Fruit fly (Drosophila melanogaster) whole organism, embryonic: ENCODE measurements around the gene Acp36DE.

Experiments used
- ATbp ChIP-seq: fragments of 200-800 bp; sonication (Bioruptor generic); optimal IDR thresholded peaks from 2 replicates; lab custom pipeline; 2017; ENCODE audit warnings: missing biosample characterization, mild to moderate bottlenecking, missing genetic modification characterization, missing genetic modification reagents
- Bgb ChIP-seq: fragments of 200-800 bp; sonication (Bioruptor generic); IDR thresholded peaks from 2 replicates; pipeline ENCODE4 v1.3.6; 2022; ENCODE audit warnings: missing biosample characterization, missing genetic modification characterization; ENCODE audit not compliant: partially characterized antibody
- CG10462 ChIP-seq: fragments of 200-800 bp; sonication (Bioruptor generic); optimal IDR thresholded peaks from 2 replicates; lab custom pipeline; 2016; ENCODE audit warnings: missing biosample characterization, missing genetic modification characterization
- CG11456 ChIP-seq: fragments of 200-800 bp; sonication (Bioruptor generic); IDR thresholded peaks from 3 replicates; pipeline ENCODE4 v1.3.6; 2022; ENCODE audit warnings: missing biosample characterization, missing genetic modification characterization
- CG11504 ChIP-seq: fragments of 200-800 bp; sonication (Bioruptor generic); optimal IDR thresholded peaks from 3 replicates; lab custom pipeline; 2019; ENCODE audit warnings: missing biosample characterization, mild to moderate bottlenecking, missing genetic modification characterization, moderate library complexity
- CG12659 ChIP-seq: fragments of 200-800 bp; sonication (Bioruptor generic); optimal IDR thresholded peaks from 3 replicates; lab custom pipeline; 2017; ENCODE audit warnings: mild to moderate bottlenecking, missing biosample characterization, missing genetic modification reagents, missing genetic modification characterization
- CG14014 ChIP-seq: fragments of 200-800 bp; sonication (Bioruptor generic); IDR thresholded peaks from 2 replicates; pipeline ENCODE4 v1.3.6; 2022; ENCODE audit warnings: missing biosample characterization, missing genetic modification characterization
- CG16863 ChIP-seq: fragments of 200-800 bp; sonication (Bioruptor generic); optimal IDR thresholded peaks from 3 replicates; lab custom pipeline; 2016; ENCODE audit warnings: missing biosample characterization, missing genetic modification characterization
- CG17568 ChIP-seq: fragments of 200-800 bp; sonication (Bioruptor generic); optimal IDR thresholded peaks from 2 replicates; lab custom pipeline; 2018; ENCODE audit warnings: missing biosample characterization, mild to moderate bottlenecking, missing genetic modification characterization, moderate library complexity
- CG31441 ChIP-seq: fragments of 200-800 bp; sonication (Bioruptor generic); IDR thresholded peaks from 2 replicates; pipeline ENCODE4 v1.3.6; 2022; ENCODE audit warnings: missing biosample characterization, missing genetic modification characterization
- CG32767 ChIP-seq: fragments of 200-800 bp; sonication (Bioruptor generic); IDR thresholded peaks from 2 replicates; pipeline ENCODE4 v1.3.6; 2022; ENCODE audit warnings: missing biosample characterization, missing genetic modification characterization
- CG5953 ChIP-seq: fragments of 200-800 bp; sonication (Bioruptor generic); IDR thresholded peaks from 2 replicates; pipeline ENCODE4 v1.3.6; 2022; ENCODE audit warnings: missing biosample characterization, missing genetic modification characterization
- CG6254 ChIP-seq: fragments of 200-800 bp; sonication (Bioruptor generic); optimal IDR thresholded peaks from 3 replicates; lab custom pipeline; 2017; ENCODE audit warnings: mild to moderate bottlenecking, missing biosample characterization, missing genetic modification reagents, missing genetic modification characterization
- CG7786 ChIP-seq: fragments of 200-800 bp; sonication (Bioruptor generic); optimal IDR thresholded peaks from 2 replicates; lab custom pipeline; 2016; ENCODE audit warnings: missing biosample characterization, missing genetic modification characterization
- CG7839 ChIP-seq: fragments of 200-800 bp; sonication (Bioruptor generic); optimal IDR thresholded peaks from 3 replicates; lab custom pipeline; 2018; ENCODE audit warnings: missing biosample characterization, mild to moderate bottlenecking, missing genetic modification characterization, moderate library complexity
- CG8281 ChIP-seq: fragments of 200-800 bp; sonication (Bioruptor generic); optimal IDR thresholded peaks from 2 replicates; lab custom pipeline; 2018; ENCODE audit warnings: missing biosample characterization, mild to moderate bottlenecking, missing genetic modification characterization, moderate library complexity
- CG9437 ChIP-seq: fragments of 200-800 bp; sonication (Bioruptor generic); optimal IDR thresholded peaks from 2 replicates; lab custom pipeline; 2018; ENCODE audit warnings: missing biosample characterization, mild to moderate bottlenecking, missing genetic modification characterization
- Gug ChIP-seq: fragments of 200-800 bp; sonication (Bioruptor generic); IDR thresholded peaks from 4 replicates; pipeline ENCODE4 v1.3.6; 2022; ENCODE audit warnings: missing biosample characterization, missing genetic modification characterization
- HLH4C ChIP-seq: fragments of 200-800 bp; sonication (Bioruptor generic); IDR thresholded peaks from 3 replicates; pipeline ENCODE4 v1.3.6; 2022; ENCODE audit warnings: missing biosample characterization, missing genetic modification characterization; ENCODE audit not compliant: partially characterized antibody
- HLH54F ChIP-seq: fragments of 200-800 bp; sonication (Bioruptor generic); optimal IDR thresholded peaks from 3 replicates; lab custom pipeline; 2016; ENCODE audit warnings: missing biosample characterization, missing genetic modification characterization
- HmgD ChIP-seq: fragments of 200-800 bp; sonication (Bioruptor generic); optimal IDR thresholded peaks from 3 replicates; lab custom pipeline; 2016; ENCODE audit warnings: missing biosample characterization, missing genetic modification characterization
- Hmr ChIP-seq: fragments of 200-800 bp; sonication (Bioruptor generic); optimal IDR thresholded peaks from 3 replicates; lab custom pipeline; 2017; ENCODE audit warnings: mild to moderate bottlenecking, missing biosample characterization, missing genetic modification reagents, missing genetic modification characterization
- Hr3 ChIP-seq: fragments of 200-800 bp; sonication (Bioruptor generic); optimal IDR thresholded peaks from 3 replicates; lab custom pipeline; 2016; ENCODE audit warnings: missing biosample characterization, missing genetic modification characterization
- Meics ChIP-seq: fragments of 200-800 bp; sonication (Bioruptor generic); optimal IDR thresholded peaks from 2 replicates; lab custom pipeline; 2017; ENCODE audit warnings: missing biosample characterization, mild to moderate bottlenecking, missing genetic modification characterization
- Myb ChIP-seq: fragments of 200-800 bp; sonication (Bioruptor generic); optimal IDR thresholded peaks from 2 replicates; lab custom pipeline; 2016; ENCODE audit warnings: missing biosample characterization, missing genetic modification characterization
- NC2β ChIP-seq: fragments of 200-800 bp; sonication (Bioruptor generic); optimal IDR thresholded peaks from 2 replicates; lab custom pipeline; 2016; ENCODE audit warnings: missing biosample characterization, missing genetic modification characterization
- PHDP ChIP-seq: fragments of 200-800 bp; sonication (Bioruptor generic); optimal IDR thresholded peaks from 3 replicates; lab custom pipeline; 2018; ENCODE audit warnings: missing biosample characterization, mild to moderate bottlenecking, missing genetic modification characterization, moderate library complexity
- Sry-δ ChIP-seq: fragments of 200-800 bp; sonication (Bioruptor generic); optimal IDR thresholded peaks from 2 replicates; lab custom pipeline; 2016; ENCODE audit warnings: missing biosample characterization, missing genetic modification characterization
- cad ChIP-seq: fragments of >200 bp; optimal IDR thresholded peaks from 2 replicates; lab custom pipeline; 2017; ENCODE audit warnings: missing biosample characterization, missing genetic modification characterization
- en ChIP-seq: fragments of 200-800 bp; sonication (Bioruptor generic); optimal IDR thresholded peaks from 2 replicates; lab custom pipeline; 2016; ENCODE audit warnings: missing biosample characterization, missing genetic modification characterization
- exex ChIP-seq: fragments of 200-800 bp; sonication (Bioruptor generic); optimal IDR thresholded peaks from 4 replicates; lab custom pipeline; 2018; ENCODE audit warnings: missing biosample characterization, mild to moderate bottlenecking, missing genetic modification characterization, moderate library complexity
- gem ChIP-seq: fragments of 200-800 bp; sonication (Bioruptor generic); optimal IDR thresholded peaks from 2 replicates; lab custom pipeline; 2019; ENCODE audit warnings: missing biosample characterization, mild to moderate bottlenecking, missing genetic modification characterization, moderate library complexity
- nom ChIP-seq: fragments of 200-800 bp; sonication (Bioruptor generic); optimal IDR thresholded peaks from 2 replicates; lab custom pipeline; 2017; ENCODE audit warnings: missing biosample characterization, missing genetic modification characterization, mild to moderate bottlenecking, moderate library complexity, missing genetic modification reagents
- pb ChIP-seq: fragments of 200-800 bp; sonication (Bioruptor generic); optimal IDR thresholded peaks from 3 replicates; lab custom pipeline; 2016; ENCODE audit warnings: missing biosample characterization, missing genetic modification characterization
- pho ChIP-seq: fragments of 200-800 bp; sonication (Bioruptor generic); optimal IDR thresholded peaks from 2 replicates; lab custom pipeline; 2016; ENCODE audit warnings: missing biosample characterization, missing genetic modification characterization
- phol ChIP-seq: fragments of 200-800 bp; sonication (Bioruptor generic); optimal IDR thresholded peaks from 3 replicates; lab custom pipeline; 2018; ENCODE audit warnings: missing biosample characterization, mild to moderate bottlenecking, missing genetic modification characterization, moderate library complexity
- pros ChIP-seq: fragments of 200-800 bp; sonication (Bioruptor generic); optimal IDR thresholded peaks from 3 replicates; lab custom pipeline; 2019; ENCODE audit warnings: missing biosample characterization, mild to moderate bottlenecking, missing genetic modification characterization, moderate library complexity
- tup ChIP-seq: fragments of 200-800 bp; sonication (Bioruptor generic); optimal IDR thresholded peaks from 2 replicates; lab custom pipeline; 2016; ENCODE audit warnings: missing biosample characterization, mild to moderate bottlenecking, missing genetic modification characterization, moderate library complexity
- tx ChIP-seq: fragments of 200-800 bp; sonication (Bioruptor generic); optimal IDR thresholded peaks from 2 replicates; lab custom pipeline; 2016; ENCODE audit warnings: missing biosample characterization, missing genetic modification characterization
- vnd ChIP-seq: fragments of 200-800 bp; sonication (Bioruptor generic); IDR thresholded peaks from 3 replicates; pipeline ENCODE4 v1.3.6; 2022; ENCODE audit warnings: missing biosample characterization, missing genetic modification characterization; ENCODE audit not compliant: partially characterized antibody
- vvl ChIP-seq: fragments of 200-800 bp; sonication (Bioruptor generic); IDR thresholded peaks from 2 replicates; pipeline ENCODE4 v1.3.6; 2022; ENCODE audit warnings: missing biosample characterization, missing genetic modification characterization
- wek ChIP-seq: fragments of 200-800 bp; sonication (Bioruptor generic); optimal IDR thresholded peaks from 3 replicates; lab custom pipeline; 2018; ENCODE audit warnings: missing biosample characterization, mild to moderate bottlenecking, missing genetic modification characterization, moderate library complexity
- zen ChIP-seq: fragments of 200-800 bp; sonication (Bioruptor generic); optimal IDR thresholded peaks from 3 replicates; lab custom pipeline; 2018; ENCODE audit warnings: missing biosample characterization, mild to moderate bottlenecking, missing genetic modification characterization, moderate library complexity

Gene Acp36DE

DNA sequence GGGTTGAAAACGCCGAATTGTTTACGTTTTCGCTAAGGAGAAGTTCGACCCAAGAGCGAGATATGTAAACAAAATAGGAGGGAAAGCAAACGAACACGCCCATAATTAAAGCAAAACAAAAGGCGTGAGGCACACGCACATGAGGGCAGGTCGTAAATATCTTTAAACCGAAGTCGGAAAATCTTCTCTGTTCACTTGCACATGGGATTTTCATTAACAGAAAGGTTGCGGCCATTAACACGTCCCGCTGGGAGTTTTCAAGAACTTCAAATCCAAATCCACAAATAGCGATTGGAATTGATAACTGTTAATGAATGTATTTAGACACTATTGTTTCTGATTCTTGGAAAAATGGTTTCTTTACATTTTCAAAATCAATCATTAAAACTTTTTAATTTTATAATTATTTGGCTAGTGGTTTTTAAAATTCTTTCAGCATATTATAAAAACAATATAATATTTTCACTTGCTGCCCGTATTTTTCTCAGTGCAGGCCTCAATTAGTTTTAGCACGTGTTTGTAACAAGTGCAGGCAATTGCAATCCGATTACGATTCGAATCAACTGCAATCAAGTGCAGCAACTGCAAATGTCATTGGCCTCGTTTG, 24.9 kb downstream of the Acp36DE start (continued):
- TF ChIP-seq CG5953 (GFP tag; lab: Robert Waterston, UW) (no peak), CG17568 (no peak), HmgD (GFP tag; lab: Kevin White, UChicago) (no peak), CG10462 (GFP tag; lab: Kevin White, UChicago) (no peak), vnd (no peak), Meics (GFP tag; lab: Kevin White, UChicago) (no peak), CG7839 (tag; lab: Kevin White, UChicago) (no peak), CG7786 (GFP tag; lab: Kevin White, UChicago) (no peak), tup (GFP tag; lab: Kevin White, UChicago) (no peak), HLH54F (no peak), zen (tag; lab: Kevin White, UChicago) (peak; percentile 83), CG8281 (tag; lab: Kevin White, UChicago) (no peak), CG16863 (GFP tag; lab: Kevin White, UChicago) (no peak), Bgb (GFP tag; lab: Robert Waterston, UW) (no peak), CG11456 (GFP tag; lab: Robert Waterston, UW) (no peak), Sry-δ (GFP tag; lab: Kevin White, UChicago) (no peak), CG11504 (tag; lab: Kevin White, UChicago) (peak; percentile 3), pros (GFP tag; lab: Kevin White, UChicago) (peak; percentile 39), en (GFP tag; lab: Kevin White, UChicago) (no peak), vvl (GFP tag; lab: Robert Waterston, UW) (no peak), Hr3 (GFP tag; lab: Kevin White, UChicago) (no peak), tx (no peak), PHDP (no peak), gem (tag; lab: Kevin White, UChicago) (peak; percentile 35), Myb (no peak), wek (GFP tag; lab: Kevin White, UChicago) (no peak), CG31441 (0 out of 2 replicates have a peak, but pooled peaks have one; percentile 15), CG12659 (GFP tag; lab: Kevin White, UChicago) (no peak), CG32767 (no peak), ATbp (GFP tag; lab: Kevin White, UChicago) (no peak), phol (tag; lab: Kevin White, UChicago) (peak; percentile 18), cad (GFP tag; lab: Kevin White, UChicago) (peak; percentile 77), CG14014 (GFP tag; lab: Robert Waterston, UW) (no peak), Hmr (GFP tag; lab: Kevin White, UChicago) (no peak), CG6254 (GFP tag; lab: Kevin White, UChicago) (no peak), pho (GFP tag; lab: Kevin White, UChicago) (no peak), NC2β (no peak), exex (tag; lab: Kevin White, UChicago) (no peak), CG9437 (GFP tag; lab: Kevin White, UChicago) (no peak), nom (GFP tag; lab: Kevin White, UChicago) (no peak), Gug (GFP tag; lab: Robert Waterston, UW) (no peak), HLH4C (GFP tag; lab: Robert Waterston, UW) (no peak), pb (GFP tag; lab: Kevin White, UChicago) (no peak)
- TF ChIP-seq, all 482 proteins: peak for 25
